Worm (Caenorhabditis elegans) whole organism, L4 larva: ENCODE results near the gene letm-1.

ENCODE experiments used
- D1046.2 ChIP-seq: fragments of 200-800 bp; sonication (Bioruptor generic); IDR thresholded peaks from 2 replicates; pipeline ENCODE4 v1.3.6; 2022; ENCODE audit warnings: missing genetic modification characterization, missing compliant biosample characterization
- F10B5.3 ChIP-seq: sonication (generic microtip); optimal IDR thresholded peaks from 2 replicates; lab custom pipeline; 2016; ENCODE audit warnings: mild to moderate bottlenecking, missing genetic modification characterization, missing compliant biosample characterization
- F44E2.7 ChIP-seq: fragments of 200-800 bp; sonication (Bioruptor generic); IDR thresholded peaks from 2 replicates; pipeline ENCODE4 v2.1.2; 2022; ENCODE audit warnings: missing genetic modification characterization, missing compliant biosample characterization
- T20F7.1 ChIP-seq: fragments of 200-800 bp; sonication (Bioruptor generic); optimal IDR thresholded peaks from 2 replicates; lab custom pipeline; 2018; ENCODE audit warnings: mild to moderate bottlenecking, missing genetic modification characterization, missing compliant biosample characterization
- Y48G9A.11 ChIP-seq: fragments of 200-800 bp; sonication (Bioruptor generic); IDR thresholded peaks from 2 replicates; pipeline ENCODE4 v1.3.6; 2022; ENCODE audit warnings: missing genetic modification reagents, missing genetic modification characterization, missing compliant biosample characterization
- Y5F2A.4 ChIP-seq: fragments of 200-800 bp; sonication (Bioruptor generic); optimal IDR thresholded peaks from 2 replicates; lab custom pipeline; 2018; ENCODE audit warnings: mild to moderate bottlenecking, missing genetic modification characterization, missing compliant biosample characterization
- ZK337.2 ChIP-seq: fragments of 200-800 bp; sonication (Bioruptor generic); IDR thresholded peaks from 2 replicates; pipeline ENCODE4 v1.3.6; 2022; ENCODE audit warnings: missing genetic modification reagents, missing genetic modification characterization, missing compliant biosample characterization
- ZK546.5 ChIP-seq, 2 experiments: sonication (generic microtip); optimal IDR thresholded peaks; 2 replicates each; lab custom pipeline; 2017; ENCODE audit warnings: missing biosample characterization in 2 of 2, missing genetic modification characterization in 2 of 2
- aha-1 ChIP-seq: fragments of 150-350 bp; peaks from one replicate; lab custom pipeline; 2014; ENCODE audit warnings: missing biosample characterization, missing genetic modification characterization
- aly-2 ChIP-seq: sonication (generic microtip); optimal IDR thresholded peaks from 2 replicates; lab custom pipeline; 2018; ENCODE audit warnings: missing biosample characterization, missing genetic modification characterization
- attf-4 ChIP-seq: sonication (generic microtip); optimal IDR thresholded peaks from 3 replicates; lab custom pipeline; 2017; ENCODE audit warnings: missing biosample characterization, missing genetic modification characterization
- ceh-28 ChIP-seq: fragments of 150-350 bp; optimal IDR thresholded peaks from 2 replicates; lab custom pipeline; 2014; ENCODE audit warnings: missing biosample characterization, missing genetic modification reagents, missing genetic modification characterization
- ceh-32 ChIP-seq: sonication (generic microtip); optimal IDR thresholded peaks from 2 replicates; lab custom pipeline; 2016; ENCODE audit warnings: mild to moderate bottlenecking, missing genetic modification characterization, missing compliant biosample characterization; ENCODE audit not compliant: poor library complexity
- ceh-62 ChIP-seq: sonication (generic microtip); optimal IDR thresholded peaks from 2 replicates; lab custom pipeline; 2017; ENCODE audit warnings: missing biosample characterization, missing genetic modification characterization
- ceh-82 ChIP-seq: sonication (generic microtip); optimal IDR thresholded peaks from 2 replicates; lab custom pipeline; 2017; ENCODE audit warnings: missing biosample characterization, missing genetic modification characterization
- ctbp-1 ChIP-seq: fragments of 200-800 bp; sonication (Bioruptor generic); IDR thresholded peaks from 2 replicates; pipeline ENCODE4 v1.3.6; 2022; ENCODE audit warnings: missing genetic modification reagents, missing genetic modification characterization, missing compliant biosample characterization
- daf-12 ChIP-seq: fragments of 150-350 bp; optimal IDR thresholded peaks from 2 replicates; lab custom pipeline; 2014; ENCODE audit warnings: missing biosample characterization, missing genetic modification reagents, missing genetic modification characterization
- daf-8 ChIP-seq: fragments of 200-800 bp; sonication (Bioruptor generic); IDR thresholded peaks from 2 replicates; pipeline ENCODE4 v1.3.6; 2022; ENCODE audit warnings: missing genetic modification characterization, missing compliant biosample characterization
- dmd-8 ChIP-seq: fragments of 200-800 bp; sonication (Bioruptor generic); IDR thresholded peaks from 2 replicates; pipeline ENCODE4 v1.3.6; 2022; ENCODE audit warnings: missing genetic modification characterization, missing compliant biosample characterization
- duxl-1 ChIP-seq: sonication (generic microtip); optimal IDR thresholded peaks from 2 replicates; lab custom pipeline; 2016; ENCODE audit warnings: mild to moderate bottlenecking, missing genetic modification characterization, moderate library complexity, missing compliant biosample characterization; ENCODE audit not compliant: poor library complexity
- dve-1 ChIP-seq: sonication (generic microtip); optimal IDR thresholded peaks from 2 replicates; lab custom pipeline; 2017; ENCODE audit warnings: antibody characterized with exemption, mild to moderate bottlenecking, missing genetic modification characterization, missing compliant biosample characterization; ENCODE audit not compliant: insufficient read depth
- egl-43 ChIP-seq: fragments of 200-800 bp; sonication (Bioruptor generic); IDR thresholded peaks from 2 replicates; pipeline ENCODE4 v1.3.6; 2022; ENCODE audit warnings: missing genetic modification reagents, missing genetic modification characterization, missing compliant biosample characterization
- fos-1 ChIP-seq: fragments of 150-350 bp; optimal IDR thresholded peaks from 2 replicates; lab custom pipeline; 2014; ENCODE audit warnings: missing biosample characterization, missing genetic modification characterization
- gei-8 ChIP-seq: fragments of 200-800 bp; sonication (Bioruptor generic); optimal IDR thresholded peaks from 2 replicates; lab custom pipeline; 2018; ENCODE audit warnings: mild to moderate bottlenecking, missing genetic modification characterization, missing compliant biosample characterization
- hif-1 ChIP-seq, 2 experiments: sonication (generic microtip); optimal IDR thresholded peaks; 2 replicates each; lab custom pipeline; 2016 to 2017; ENCODE audit warnings: missing compliant biosample characterization in 2 of 2, missing genetic modification characterization in 2 of 2, missing genetic modification reagents in 2 of 2, missing genotype in 2 of 2, mild to moderate bottlenecking in 1 of 2
- hlh-11 ChIP-seq: fragments of 200-800 bp; sonication (Bioruptor generic); optimal IDR thresholded peaks from 2 replicates; lab custom pipeline; 2018; ENCODE audit warnings: mild to moderate bottlenecking, missing genetic modification characterization, missing compliant biosample characterization
- jun-1 ChIP-seq: fragments of 150-350 bp; optimal IDR thresholded peaks from 2 replicates; lab custom pipeline; 2014; ENCODE audit warnings: missing biosample characterization, missing genetic modification reagents, missing genetic modification characterization
- lim-7 ChIP-seq: fragments of 200-800 bp; sonication (Bioruptor generic); IDR thresholded peaks from 2 replicates; pipeline ENCODE4 v1.3.6; 2022; ENCODE audit warnings: missing genetic modification characterization, missing compliant biosample characterization
- lin-13 ChIP-seq: fragments of 150-350 bp; optimal IDR thresholded peaks from 2 replicates; lab custom pipeline; 2014; ENCODE audit warnings: missing biosample characterization, missing genetic modification reagents, missing genetic modification characterization
- lin-15B ChIP-seq: fragments of 150-350 bp; sonication (generic microtip); optimal IDR thresholded peaks from 3 replicates; lab custom pipeline; 2014; ENCODE audit warnings: missing biosample characterization, missing genetic modification characterization
- lin-38 ChIP-seq: fragments of 200-800 bp; sonication (Bioruptor generic); IDR thresholded peaks from 2 replicates; pipeline ENCODE4 v1.3.6; 2022; ENCODE audit warnings: missing genetic modification reagents, missing genetic modification characterization, missing compliant biosample characterization
- lsy-2 ChIP-seq, 2 experiments: fragments of 150-350 bp in 1 of 2; sonication (generic microtip) in 1 of 2; optimal IDR thresholded peaks; 2 replicates each; lab custom pipeline; 2014 to 2017; ENCODE audit warnings: missing biosample characterization in 2 of 2, missing genetic modification characterization in 2 of 2
- madf-9 ChIP-seq: fragments of 200-800 bp; sonication (Bioruptor generic); conservative IDR thresholded peaks from 2 replicates; pipeline ENCODE4 v1.3.6; 2022; ENCODE audit warnings: missing genetic modification reagents, missing genetic modification characterization, missing compliant biosample characterization
- mep-1 ChIP-seq: fragments of 150-350 bp; sonication (generic microtip); optimal IDR thresholded peaks from 3 replicates; lab custom pipeline; 2014; ENCODE audit warnings: missing biosample characterization, missing genetic modification characterization
- mes-2 ChIP-seq: sonication (generic microtip); optimal IDR thresholded peaks from 2 replicates; lab custom pipeline; 2016; ENCODE audit warnings: missing genotype, mild to moderate bottlenecking, missing genetic modification characterization, missing compliant biosample characterization; ENCODE audit not compliant: poor library complexity, severe bottlenecking
- mxl-2 ChIP-seq: fragments of 200-800 bp; sonication (Bioruptor generic); conservative IDR thresholded peaks from 2 replicates; pipeline ENCODE4 v1.3.6; 2022; ENCODE audit warnings: missing genetic modification reagents, missing genetic modification characterization, missing compliant biosample characterization
- nhr-10 ChIP-seq: fragments of 150-350 bp; optimal IDR thresholded peaks from 2 replicates; lab custom pipeline; 2014; ENCODE audit warnings: missing biosample characterization, missing genetic modification characterization
- nhr-102 ChIP-seq: sonication (generic microtip); optimal IDR thresholded peaks from 2 replicates; lab custom pipeline; 2016; ENCODE audit warnings: mild to moderate bottlenecking, missing genetic modification characterization, moderate library complexity, missing compliant biosample characterization
- nhr-111 ChIP-seq: fragments of 200-800 bp; sonication (Bioruptor generic); optimal IDR thresholded peaks from 2 replicates; lab custom pipeline; 2018; ENCODE audit warnings: mild to moderate bottlenecking, missing genetic modification characterization, missing compliant biosample characterization
- nhr-25 ChIP-seq: sonication (generic microtip); optimal IDR thresholded peaks from 2 replicates; lab custom pipeline; 2017; ENCODE audit warnings: missing genetic modification characterization, mild to moderate bottlenecking, missing compliant biosample characterization, antibody characterized with exemption, moderate library complexity, borderline replicate concordance; ENCODE audit not compliant: insufficient read depth
- nhr-42 ChIP-seq: fragments of 200-800 bp; sonication (Bioruptor generic); IDR thresholded peaks from 2 replicates; pipeline ENCODE4 v1.3.6; 2022; ENCODE audit warnings: missing genetic modification characterization, missing compliant biosample characterization
- nhr-6 ChIP-seq: fragments of 150-350 bp; optimal IDR thresholded peaks from 2 replicates; lab custom pipeline; 2014; ENCODE audit warnings: missing biosample characterization, missing genetic modification characterization
- nhr-76 ChIP-seq: fragments of 150-350 bp; optimal IDR thresholded peaks from 2 replicates; lab custom pipeline; 2014; ENCODE audit warnings: missing biosample characterization, missing genetic modification characterization
- php-3 ChIP-seq: fragments of 200-800 bp; sonication (Bioruptor generic); IDR thresholded peaks from 2 replicates; pipeline ENCODE4 v1.3.6; 2022; ENCODE audit warnings: missing genetic modification reagents, missing genetic modification characterization, missing compliant biosample characterization
- pqm-1 ChIP-seq: sonication (generic microtip); optimal IDR thresholded peaks from 2 replicates; lab custom pipeline; 2017; ENCODE audit warnings: missing biosample characterization, missing genetic modification characterization
- rbr-2 ChIP-seq: sonication (generic microtip); optimal IDR thresholded peaks from 2 replicates; lab custom pipeline; 2016; ENCODE audit warnings: missing genotype, missing genetic modification characterization, missing compliant biosample characterization
- set-16 ChIP-seq: fragments of 200-800 bp; sonication (Bioruptor generic); IDR thresholded peaks from 2 replicates; pipeline ENCODE4 v1.3.6; 2022; ENCODE audit warnings: missing genetic modification reagents, missing genetic modification characterization, missing compliant biosample characterization
- spr-1 ChIP-seq: sonication (generic microtip); optimal IDR thresholded peaks from 2 replicates; lab custom pipeline; 2016; ENCODE audit warnings: mild to moderate bottlenecking, missing genetic modification characterization, missing compliant biosample characterization
- tra-1 ChIP-seq: fragments of 200-800 bp; sonication (Bioruptor generic); IDR thresholded peaks from 2 replicates; pipeline ENCODE4 v1.3.6; 2022; ENCODE audit warnings: missing genetic modification reagents, missing genetic modification characterization, missing compliant biosample characterization
- zag-1 ChIP-seq: fragments of 150-350 bp; optimal IDR thresholded peaks from 2 replicates; lab custom pipeline; 2014; ENCODE audit warnings: missing biosample characterization, missing genetic modification characterization
- zfp-2 ChIP-seq: sonication (generic microtip); optimal IDR thresholded peaks from 2 replicates; lab custom pipeline; 2016; ENCODE audit warnings: mild to moderate bottlenecking, missing genetic modification characterization, missing compliant biosample characterization
- ztf-7 ChIP-seq: fragments of 150-350 bp; optimal IDR thresholded peaks from 2 replicates; lab custom pipeline; 2014; ENCODE audit warnings: missing biosample characterization, missing genetic modification characterization

letm-1 gene

ce11 chrV:13678542-13678941, 17.5 kb downstream of the letm-1 start, which contains the start of the genes tag-65 and ccz-1 (continued):
- TF ChIP-seq zag-1 (tag; lab: Kevin White, UChicago) (no peak), mxl-2 (GFP tag; lab: Robert Waterston, UW) (no peak), hlh-11 (peak; percentile 73), ZK546.5 (tag; optimal IDR thresholded peaks at IDR 0.05; lab: Kevin White, UChicago) (no peak), mep-1 (tag; lab: Kevin White, UChicago) (peak; percentile 91), mes-2 (tag; lab: Kevin White, UChicago) (peak; percentile 90), lim-7 (GFP tag; lab: Robert Waterston, UW) (no peak), attf-4 (tag; lab: Kevin White, UChicago) (no peak), nhr-25 (tag; lab: Kevin White, UChicago) (no peak), nhr-6 (tag; lab: Kevin White, UChicago) (peak; percentile 94), gei-8 (GFP tag; lab: Kevin White, UChicago) (no peak), nhr-111 (no peak), tra-1 (GFP tag; lab: Robert Waterston, UW) (no peak), dmd-8 (GFP tag; lab: Robert Waterston, UW) (no peak), Y5F2A.4 (no peak), lin-38 (GFP tag; lab: Robert Waterston, UW) (peak; percentile 90), jun-1 (tag; lab: Kevin White, UChicago) (peak; percentile 41), set-16 (GFP tag; lab: Robert Waterston, UW) (no peak), D1046.2 (GFP tag; lab: Robert Waterston, UW) (no peak), dve-1 (peak; percentile 92), daf-12 (tag; lab: Kevin White, UChicago) (no peak), pqm-1 (tag; lab: Kevin White, UChicago) (no peak), aly-2 (tag; lab: Kevin White, UChicago) (no peak), spr-1 (peak; percentile 54), nhr-42 (GFP tag; lab: Robert Waterston, UW) (no peak), Y48G9A.11 (GFP tag; lab: Robert Waterston, UW) (0 out of 2 replicates have a peak, but pooled peaks have one; percentile 49), ceh-82 (tag; lab: Kevin White, UChicago) (no peak), ceh-32 (tag; lab: Kevin White, UChicago) (no peak), aha-1 (tag; lab: Kevin White, UChicago) (peak; percentile 83), zfp-2 (tag; lab: Kevin White, UChicago) (no peak), T20F7.1 (GFP tag; lab: Kevin White, UChicago) (peak; percentile 85), F10B5.3 (tag; lab: Kevin White, UChicago) (peak; percentile 66), lin-13 (GFP tag; lab: Kevin White, UChicago) (peak; percentile 40), F44E2.7 (GFP tag; lab: Robert Waterston, UW) (no peak), lin-15B (tag; lab: Kevin White, UChicago) (no peak), lsy-2 (tag; optimal IDR thresholded peaks at IDR 0.05; lab: Kevin White, UChicago) (peak in 1 of 2 experiments; percentile 95), nhr-10 (tag; lab: Kevin White, UChicago) (no peak), ZK337.2 (no peak), hif-1 (tag; optimal IDR thresholded peaks at IDR 0.05; lab: Kevin White, UChicago) (no peak), egl-43 (GFP tag; lab: Robert Waterston, UW) (no peak), ctbp-1 (GFP tag; lab: Robert Waterston, UW) (peak; percentile 73; the same call in 1 of the 2 replicates), rbr-2 (tag; lab: Kevin White, UChicago) (peak; percentile 78), nhr-102 (peak; percentile 85), fos-1 (tag; lab: Kevin White, UChicago) (no peak), daf-8 (GFP tag; lab: Robert Waterston, UW) (no peak), nhr-76 (tag; lab: Kevin White, UChicago) (no peak), ceh-28 (tag; lab: Kevin White, UChicago) (no peak), madf-9 (GFP tag; lab: Robert Waterston, UW) (no peak), php-3 (no peak), ceh-62 (tag; lab: Kevin White, UChicago) (no peak), ztf-7 (no peak), duxl-1 (tag; lab: Kevin White, UChicago) (peak; percentile 75)
